Worm (Caenorhabditis elegans): ENCODE measurements around the gene msp-50.

msp-50 gene

ce11 chrII:5210830-5211229, 11.2 kb downstream of the msp-50 start, which contains the start of gene C34F11.8:
TSS of gene C34F11.8 (minus strand) at chrII:5210964.
- no peak for TF ChIP-seq nfya-1 (tag; optimal IDR thresholded peaks at IDR 0.05)
- no peak for TF ChIP-seq rnt-1 (tag; optimal IDR thresholded peaks at IDR 0.05)
- TF ChIP-seq che-1 (tag; optimal IDR thresholded peaks at IDR 0.05): no peak
- TF ChIP-seq ceh-2 (tag; optimal IDR thresholded peaks at IDR 0.05): no peak
- TF ChIP-seq unc-55 (GFP tag; optimal IDR thresholded peaks at IDR 0.05): no peak
- TF ChIP-seq ceh-31 (tag; optimal IDR thresholded peaks at IDR 0.05): no peak
- no peak for TF ChIP-seq odd-2 (tag; optimal IDR thresholded peaks at IDR 0.05)
- TF ChIP-seq F13H6.1 (tag; optimal IDR thresholded peaks at IDR 0.05): no peak

ce11 chrII:5211970-5212369, 12.4 kb downstream of the msp-50 start, which contains the start of gene C34F11.2:
TSS of gene C34F11.2 (plus strand) at chrII:5212270.
- TF ChIP-seq madf-2 (tag; optimal IDR thresholded peaks at IDR 0.05) (no peak), zip-5 (tag; optimal IDR thresholded peaks at IDR 0.05) (no peak), syd-9 (tag; optimal IDR thresholded peaks at IDR 0.05) (no peak)

- TF ChIP-seq lin-11 (tag; optimal IDR thresholded peaks at IDR 0.05) (no peak), unc-42 (tag; optimal IDR thresholded peaks at IDR 0.05) (no peak), tbx-7 (tag; optimal IDR thresholded peaks at IDR 0.05) (no peak), npax-4 (tag; optimal IDR thresholded peaks at IDR 0.05) (no peak), madf-2 (tag; optimal IDR thresholded peaks at IDR 0.05) (no peak), ceh-31 (tag; optimal IDR thresholded peaks at IDR 0.05) (no peak)
Observed at ce11 chrII:5212675-5213074, 13.1 kb downstream of the msp-50 start, which contains the start of gene C34F11.1. TSS of gene C34F11.1 (plus strand) at chrII:5212975.

DNA sequence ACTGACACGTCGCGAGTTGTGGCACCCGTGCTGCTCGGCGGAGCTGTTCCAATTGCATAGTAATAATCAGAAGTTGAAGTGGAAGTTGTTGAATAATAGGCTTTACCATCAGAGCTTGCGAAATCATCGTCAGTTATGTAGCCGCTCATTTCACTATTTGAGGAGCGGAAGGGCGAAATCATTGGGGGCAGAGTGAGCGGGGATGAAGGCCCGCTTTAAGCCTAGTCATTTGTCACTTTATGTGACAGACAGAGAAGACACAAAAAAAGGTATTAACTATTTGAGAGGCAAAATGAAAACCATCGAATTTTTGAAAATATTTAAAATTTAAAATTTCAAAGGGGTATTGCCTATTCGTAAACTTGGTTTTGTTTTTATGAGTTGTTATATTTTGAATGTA, 18.8 kb downstream of the msp-50 start:
- TF ChIP-seq pha-2 (tag; optimal IDR thresholded peaks at IDR 0.05) (no peak), sox-2 (GFP tag; IDR thresholded peaks at IDR 0.05) (no peak), Y22D7AL.16 (tag; optimal IDR thresholded peaks at IDR 0.05) (no peak), elt-2 (tag; optimal IDR thresholded peaks at IDR 0.05) (no peak), ztf-16 (tag; optimal IDR thresholded peaks at IDR 0.05) (no peak), gmeb-2 (tag; optimal IDR thresholded peaks at IDR 0.05) (no peak), zip-5 (tag; optimal IDR thresholded peaks at IDR 0.05) (no peak)

ce11 chrII:5220648-5221047, 21.1 kb downstream of the msp-50 start:
- TF ChIP-seq pqm-1 (tag; optimal IDR thresholded peaks at IDR 0.05): no peak
- no peak for TF ChIP-seq rnt-1 (tag; optimal IDR thresholded peaks at IDR 0.05)
- no peak for TF ChIP-seq pros-1 (tag; optimal IDR thresholded peaks at IDR 0.05)
- TF ChIP-seq hlh-8 (tag; optimal IDR thresholded peaks at IDR 0.05): no peak
- TF ChIP-seq K09A11.1 (tag; optimal IDR thresholded peaks at IDR 0.05; ENCODE audit: insufficient read depth): no peak
- no peak for TF ChIP-seq ceh-31 (tag; optimal IDR thresholded peaks at IDR 0.05)
- no peak for TF ChIP-seq C08G9.2 (tag; optimal IDR thresholded peaks at IDR 0.05)
- no peak for TF ChIP-seq ceh-9 (tag; optimal IDR thresholded peaks at IDR 0.05)
- no peak for TF ChIP-seq unc-55 (GFP tag; optimal IDR thresholded peaks at IDR 0.05)
- TF ChIP-seq elt-2 (tag; optimal IDR thresholded peaks at IDR 0.05): no peak
- TF ChIP-seq pag-3 (tag; optimal IDR thresholded peaks at IDR 0.05; ENCODE audit: borderline replicate concordance): no peak
- no peak for TF ChIP-seq ceh-18 (tag; optimal IDR thresholded peaks at IDR 0.05)
- TF ChIP-seq ceh-48 (tag; optimal IDR thresholded peaks at IDR 0.05): no peak
- TF ChIP-seq sox-4 (tag; optimal IDR thresholded peaks at IDR 0.05): no peak

DNA sequence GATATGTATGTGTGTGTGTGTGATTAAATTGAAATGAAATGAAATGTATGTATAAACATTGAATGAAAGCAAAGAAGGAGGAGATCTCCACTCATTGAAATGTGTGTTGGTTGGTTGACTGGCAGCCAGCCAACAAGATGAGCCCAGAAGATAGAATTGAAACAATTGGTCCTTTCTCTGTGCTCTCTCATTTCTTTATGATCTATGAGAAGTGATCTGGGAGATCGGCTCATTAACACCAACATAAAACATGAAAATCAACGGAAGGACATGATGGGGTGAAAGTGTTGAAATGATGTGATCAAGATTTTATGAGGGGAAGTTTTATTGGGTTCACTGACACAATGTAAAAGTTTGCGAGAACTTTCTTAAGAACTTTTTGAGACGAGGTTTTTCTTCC, 23.2 kb downstream of the msp-50 start:
- TF ChIP-seq pax-1 (tag; optimal IDR thresholded peaks at IDR 0.05) (no peak), unc-55 (GFP tag; optimal IDR thresholded peaks at IDR 0.05) (peak; percentile 77), tbx-7 (tag; optimal IDR thresholded peaks at IDR 0.05) (no peak), rnt-1 (tag; optimal IDR thresholded peaks at IDR 0.05) (peak; percentile 21), ceh-18 (tag; optimal IDR thresholded peaks at IDR 0.05) (peak; percentile 0), nfya-1 (tag; optimal IDR thresholded peaks at IDR 0.05) (peak; percentile 26), dve-1 (tag; optimal IDR thresholded peaks at IDR 0.05) (no peak)
